Worm (Caenorhabditis elegans): ENCODE data around the gene F09A5.2.

F09A5.2 gene

DNA sequence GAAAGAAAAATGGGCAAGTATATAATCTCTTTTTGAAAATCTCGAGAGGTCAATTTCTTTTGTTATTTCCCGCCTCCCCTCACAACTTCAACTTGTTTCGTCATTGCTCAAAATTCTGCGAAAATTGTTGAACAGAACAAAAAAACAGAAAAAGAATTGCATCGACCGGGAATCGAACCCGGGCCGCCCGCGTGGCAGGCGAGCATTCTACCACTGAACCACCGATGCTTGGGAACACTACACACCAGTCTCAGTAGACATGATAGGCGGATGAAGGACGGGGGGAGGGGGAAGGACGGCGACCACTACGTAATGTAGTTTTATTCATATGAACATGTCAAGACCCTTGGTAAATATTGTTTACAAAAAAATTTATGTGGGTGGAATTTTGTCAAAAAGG is 13.8 kb upstream of the F09A5.2 start (continued):
- TF ChIP-seq mdl-1 (tag; optimal IDR thresholded peaks at IDR 0.05) (peak in 1 of 2 experiments; percentile 65), aha-1 (tag; optimal IDR thresholded peaks at IDR 0.05) (no peak), dpl-1 (GFP tag; optimal IDR thresholded peaks at IDR 0.05) (peak in 1 of 3 experiments; percentile 28), Y116A8C.19 (tag; optimal IDR thresholded peaks at IDR 0.05; ENCODE audit: borderline replicate concordance) (no peak), ama-1 (optimal IDR thresholded peaks at IDR 0.05) (no peak), nhr-19 (GFP tag; conservative IDR thresholded peaks at IDR 0.05) (peak; percentile 85), mef-2 (tag; optimal IDR thresholded peaks at IDR 0.05) (no peak)

DNA sequence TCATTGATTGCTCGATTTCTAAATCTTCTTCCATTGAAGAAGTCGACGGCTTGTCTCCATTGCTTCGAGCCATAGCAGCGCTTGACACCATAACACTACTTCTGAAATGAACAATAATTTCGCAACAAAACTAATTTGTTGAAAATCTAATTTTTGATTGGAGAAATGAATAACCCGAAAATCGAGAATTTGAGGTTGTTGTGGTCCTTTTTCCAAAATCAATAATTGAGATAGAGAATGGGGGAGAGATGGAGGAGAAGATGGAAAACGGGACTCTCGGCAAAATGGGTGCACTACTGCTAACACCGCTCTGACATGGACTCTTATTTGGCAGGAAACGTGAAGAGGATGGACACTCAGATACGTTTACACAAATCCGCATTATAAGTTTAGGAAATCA is 12.7 kb upstream of the F09A5.2 start, which contains the start of gene snx-17:
TSS of gene snx-17 (minus strand) at position 101 of the 400 bp plus-strand sequence.
- no peak for TF ChIP-seq irx-1 (tag; optimal IDR thresholded peaks at IDR 0.05)
- no peak for TF ChIP-seq rnt-1 (tag; optimal IDR thresholded peaks at IDR 0.05)
- no peak for TF ChIP-seq tlp-1 (tag; optimal IDR thresholded peaks at IDR 0.05)
- no peak for TF ChIP-seq snu-23 (GFP tag; optimal IDR thresholded peaks at IDR 0.05)
- TF ChIP-seq nhr-90 (tag; optimal IDR thresholded peaks at IDR 0.05; ENCODE audit: poor library complexity), result no peak
- no peak for TF ChIP-seq alr-1 (tag; optimal IDR thresholded peaks at IDR 0.05; ENCODE audit: borderline replicate concordance)
- TF ChIP-seq pag-3 (tag; optimal IDR thresholded peaks at IDR 0.05; ENCODE audit: borderline replicate concordance, insufficient read depth), result no peak
- TF ChIP-seq hlh-4 (tag; optimal IDR thresholded peaks at IDR 0.05), result no peak
- TF ChIP-seq vab-15 (tag; optimal IDR thresholded peaks at IDR 0.05), result no peak
- TF ChIP-seq unc-30 (tag; optimal IDR thresholded peaks at IDR 0.05), result no peak
- no peak for TF ChIP-seq sox-4 (tag; optimal IDR thresholded peaks at IDR 0.05)
- TF ChIP-seq fkh-10 (GFP tag; optimal IDR thresholded peaks at IDR 0.05), result no peak
- TF ChIP-seq hpl-2 (GFP tag; optimal IDR thresholded peaks at IDR 0.05), result no peak
- no peak for TF ChIP-seq mef-2 (tag; optimal IDR thresholded peaks at IDR 0.05)
- TF ChIP-seq nhr-85 (tag), result no peak
- no peak for TF ChIP-seq ceh-82 (tag; optimal IDR thresholded peaks at IDR 0.05)
- TF ChIP-seq nhr-77 (tag; optimal IDR thresholded peaks at IDR 0.05), result no peak
- no peak for TF ChIP-seq nhr-71 (tag; optimal IDR thresholded peaks at IDR 0.05)

- TF ChIP-seq lin-14 (GFP tag; optimal IDR thresholded peaks at IDR 0.05) (no peak), unc-130 (tag; optimal IDR thresholded peaks at IDR 0.05) (no peak), sox-4 (tag; optimal IDR thresholded peaks at IDR 0.05) (no peak), tbx-2 (tag; optimal IDR thresholded peaks at IDR 0.05) (no peak), hpl-2 (GFP tag; optimal IDR thresholded peaks at IDR 0.05) (no peak), lin-15B (tag; optimal IDR thresholded peaks at IDR 0.05) (no peak), ztf-11 (tag; optimal IDR thresholded peaks at IDR 0.05) (no peak), mdl-1 (tag; optimal IDR thresholded peaks at IDR 0.05) (no peak), unc-62 (GFP tag; optimal IDR thresholded peaks at IDR 0.05) (no peak), ceh-82 (tag; optimal IDR thresholded peaks at IDR 0.05) (no peak)
Observed at ce11 chrX:13126420-13126819, 8.5 kb upstream of the F09A5.2 start, which contains the start of gene F17H10.4. TSS of gene F17H10.4 (minus strand) at chrX:13126520.

DNA sequence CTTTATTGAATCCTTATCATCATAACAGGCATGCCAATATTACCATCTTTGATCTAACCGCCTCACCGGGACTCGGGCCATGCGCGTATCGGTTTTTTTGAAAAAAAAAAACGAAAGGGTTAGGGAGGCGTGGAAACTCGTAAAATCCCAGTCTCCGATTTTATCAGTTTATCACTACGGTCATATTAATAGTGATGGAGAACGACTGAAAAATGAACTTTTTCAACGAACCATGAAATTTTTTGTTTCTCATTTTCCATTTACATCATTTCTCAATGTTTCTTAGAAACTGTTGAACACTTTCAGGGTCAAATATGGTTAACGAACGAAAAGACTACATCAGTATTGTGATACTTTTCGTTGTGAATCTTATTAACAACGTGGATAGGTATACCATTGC is 5.0 kb upstream of the F09A5.2 start, which contains the start of gene spin-3:
TSS of gene spin-3 (plus strand) at position 301 of the 400 bp plus-strand sequence.
- TF ChIP-seq mab-9 (GFP tag; IDR thresholded peaks at IDR 0.05) (no peak), unc-62 (GFP tag; optimal IDR thresholded peaks at IDR 0.05) (no peak), tbx-2 (tag; optimal IDR thresholded peaks at IDR 0.05) (no peak), unc-30 (tag; optimal IDR thresholded peaks at IDR 0.05) (no peak), nhr-11 (tag; optimal IDR thresholded peaks at IDR 0.05) (no peak), lin-14 (GFP tag; optimal IDR thresholded peaks at IDR 0.05) (no peak), sptf-1 (tag; optimal IDR thresholded peaks at IDR 0.05) (no peak), skn-1 (tag; optimal IDR thresholded peaks at IDR 0.05) (no peak), nhr-19 (GFP tag; conservative IDR thresholded peaks at IDR 0.05) (no peak), C16A3.4 (tag; optimal IDR thresholded peaks at IDR 0.05) (no peak), C34B4.2 (tag; optimal IDR thresholded peaks at IDR 0.05) (no peak), pqm-1 (tag; optimal IDR thresholded peaks at IDR 0.05) (no peak)

Data from whole organism, L1 larva.